Fruit fly (Drosophila melanogaster): Measurements from ENCODE around the gene Svip.
A peak's percentile ranks its signal among the peaks of the same experiment; 100 is the strongest.

Gene Svip

dm6 chr3L:9397156-9397555, 38.4 kb downstream of the Svip start (continued):
- TF ChIP-seq CG15601 (tag; optimal IDR thresholded peaks at IDR 0.05) (peak; percentile 36), dpn (GFP tag; optimal IDR thresholded peaks at IDR 0.05) (peak in 1 of 2 experiments; percentile 67), Hr3 (GFP tag; optimal IDR thresholded peaks at IDR 0.05) (no peak), tll (GFP tag; optimal IDR thresholded peaks at IDR 0.05) (no peak), knrl (GFP tag; IDR thresholded peaks at IDR 0.05; ENCODE audit: partially characterized antibody) (no peak), ranshi (GFP tag; IDR thresholded peaks at IDR 0.05) (peak; percentile 51; the same call in 1 of the 2 replicates), crp (GFP tag; optimal IDR thresholded peaks at IDR 0.05) (no peak), CG32532 (GFP tag; IDR thresholded peaks at IDR 0.05) (peak; percentile 30; the same call in 1 of the 2 replicates), Spps (tag; optimal IDR thresholded peaks at IDR 0.05) (peak; percentile 41), toy (GFP tag; IDR thresholded peaks at IDR 0.05) (peak; percentile 49; the same call in 1 of the 2 replicates), Lhr (GFP tag; optimal IDR thresholded peaks at IDR 0.05) (no peak), CG6254 (GFP tag; optimal IDR thresholded peaks at IDR 0.05) (peak; percentile 34), pan (optimal IDR thresholded peaks at IDR 0.05) (no peak), pan (GFP tag; optimal IDR thresholded peaks at IDR 0.05 in 1 of 2, IDR thresholded peaks at IDR 0.05 in 1 of 2) (peak in 1 of 2 experiments; percentile 36), CG1832 (GFP tag; optimal IDR thresholded peaks at IDR 0.05) (no peak), nerfin-2 (GFP tag; IDR thresholded peaks at IDR 0.05; ENCODE audit: partially characterized antibody) (no peak), ap (GFP tag; IDR thresholded peaks at IDR 0.05) (no peak), Oli (tag; optimal IDR thresholded peaks at IDR 0.05) (no peak), mld (GFP tag; IDR thresholded peaks at IDR 0.05; ENCODE audit: partially characterized antibody) (no peak), Dref (GFP tag; IDR thresholded peaks at IDR 0.05) (no peak), Hr78 (GFP tag; optimal IDR thresholded peaks at IDR 0.05) (no peak), Asciz (GFP tag; optimal IDR thresholded peaks at IDR 0.05) (peak; percentile 85), CG13624 (GFP tag; optimal IDR thresholded peaks at IDR 0.05) (peak; percentile 45), insv (GFP tag; optimal IDR thresholded peaks at IDR 0.05) (no peak), CG5180 (GFP tag; optimal IDR thresholded peaks at IDR 0.05) (peak; percentile 69), eve (GFP tag; optimal IDR thresholded peaks at IDR 0.05) (peak in 1 of 2 experiments; percentile 13), CG9817 (tag; optimal IDR thresholded peaks at IDR 0.05) (peak; percentile 35), Trl (optimal IDR thresholded peaks at IDR 0.05) (no peak), Trl (GFP tag; optimal IDR thresholded peaks at IDR 0.05) (peak; percentile 70), CG30403 (GFP tag; optimal IDR thresholded peaks at IDR 0.05) (no peak), CG1529 (GFP tag; optimal IDR thresholded peaks at IDR 0.05) (no peak), CG30020 (tag; optimal IDR thresholded peaks at IDR 0.05) (no peak), grn (GFP tag; optimal IDR thresholded peaks at IDR 0.05) (peak; percentile 94), zen (tag; optimal IDR thresholded peaks at IDR 0.05) (no peak), B-H1 (GFP tag; IDR thresholded peaks at IDR 0.05) (peak; percentile 15; the same call in 1 of the 3 replicates), repo (GFP tag; optimal IDR thresholded peaks at IDR 0.05) (peak; percentile 41), dati (GFP tag; IDR thresholded peaks at IDR 0.05) (no peak), CG10565 (GFP tag; optimal IDR thresholded peaks at IDR 0.05) (no peak), CG10321 (GFP tag; IDR thresholded peaks at IDR 0.05) (no peak), fd102C (GFP tag; optimal IDR thresholded peaks at IDR 0.05) (peak; percentile 80), Rx (GFP tag; IDR thresholded peaks at IDR 0.05) (no peak), ftz-f1 (GFP tag; optimal IDR thresholded peaks at IDR 0.05) (no peak), CG3995 (GFP tag; optimal IDR thresholded peaks at IDR 0.05) (peak; percentile 47), Chrac-16 (GFP tag; optimal IDR thresholded peaks at IDR 0.05) (no peak), CkIIα-i1 (GFP tag; IDR thresholded peaks at IDR 0.05) (no peak), CG10462 (GFP tag; optimal IDR thresholded peaks at IDR 0.05) (no peak), cato (GFP tag; optimal IDR thresholded peaks at IDR 0.05; ENCODE audit: borderline replicate concordance) (no peak), CG11695 (GFP tag; IDR thresholded peaks at IDR 0.05) (peak; percentile 59; the same call in 2 of the 3 replicates), CG33213 (GFP tag; optimal IDR thresholded peaks at IDR 0.05) (peak; percentile 75), CG31365 (tag; optimal IDR thresholded peaks at IDR 0.05) (peak; percentile 82), CG5953 (GFP tag; IDR thresholded peaks at IDR 0.05) (0 out of 2 replicates have a peak, but pooled peaks have one; percentile 38)
